Worm (Caenorhabditis elegans): ENCODE data around the gene C06C6.8.
A peak's percentile ranks its signal among the peaks of the same experiment; 100 is the strongest.

C06C6.8 gene

DNA sequence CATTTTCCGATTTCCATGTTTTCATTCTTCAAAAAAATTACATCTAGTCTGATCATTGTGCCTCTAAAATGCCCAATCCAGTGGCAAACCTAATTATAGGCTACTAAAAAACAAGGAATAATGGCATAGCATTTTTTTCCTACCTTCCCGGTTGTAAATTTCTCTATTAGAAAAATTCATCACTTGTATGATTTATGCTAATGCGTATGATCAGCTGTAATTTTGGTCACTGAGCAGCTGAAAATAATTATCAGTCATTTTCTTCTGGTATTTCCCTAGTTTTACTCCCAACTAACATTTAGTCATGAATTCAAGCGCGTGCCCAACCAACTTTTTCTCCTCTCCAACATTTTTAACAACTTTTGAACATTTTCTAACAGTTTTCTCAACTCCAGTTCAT lies 41.4 kb upstream of the C06C6.8 start, which contains the start of gene srh-186 (continued):
- no peak for TF ChIP-seq B0035.1 (tag; optimal IDR thresholded peaks at IDR 0.05)
- no peak for TF ChIP-seq aptf-2 (GFP tag; conservative IDR thresholded peaks at IDR 0.05)
- no peak for TF ChIP-seq hmg-20 (GFP tag; IDR thresholded peaks at IDR 0.05)

DNA sequence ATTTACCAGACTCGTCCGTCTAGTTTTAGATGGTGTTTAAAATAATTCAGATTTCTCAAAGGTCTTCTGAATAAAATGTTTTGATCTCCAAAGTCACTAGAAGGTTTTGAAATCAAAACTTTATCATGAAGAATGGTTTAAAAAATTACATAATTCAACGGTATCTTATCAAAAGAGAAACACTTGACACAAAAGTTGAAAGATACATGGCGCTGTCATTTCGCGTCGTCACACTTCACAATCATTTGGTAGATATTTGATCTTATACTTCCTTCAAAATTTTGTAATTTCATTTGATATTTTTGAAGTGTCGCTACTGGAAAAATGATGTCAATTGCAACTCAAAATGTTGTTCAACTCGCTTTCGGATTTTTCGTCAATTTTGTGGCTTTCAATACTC lies 39.8 kb upstream of the C06C6.8 start, which contains the start of gene F36G9.3:
Gene F36G9.3 (plus strand): TSS at position 301 of the 400 bp plus-strand sequence.
- TF ChIP-seq nhr-80 (tag; optimal IDR thresholded peaks at IDR 0.05) (no peak), K12H6.12 (tag; optimal IDR thresholded peaks at IDR 0.05) (no peak), egl-44 (GFP tag; IDR thresholded peaks at IDR 0.05) (no peak), mel-28 (tag; optimal IDR thresholded peaks at IDR 0.05; ENCODE audit: borderline replicate concordance) (no peak), dpl-1 (GFP tag; optimal IDR thresholded peaks at IDR 0.05) (no peak), F10E7.11 (tag; optimal IDR thresholded peaks at IDR 0.05) (no peak)

DNA sequence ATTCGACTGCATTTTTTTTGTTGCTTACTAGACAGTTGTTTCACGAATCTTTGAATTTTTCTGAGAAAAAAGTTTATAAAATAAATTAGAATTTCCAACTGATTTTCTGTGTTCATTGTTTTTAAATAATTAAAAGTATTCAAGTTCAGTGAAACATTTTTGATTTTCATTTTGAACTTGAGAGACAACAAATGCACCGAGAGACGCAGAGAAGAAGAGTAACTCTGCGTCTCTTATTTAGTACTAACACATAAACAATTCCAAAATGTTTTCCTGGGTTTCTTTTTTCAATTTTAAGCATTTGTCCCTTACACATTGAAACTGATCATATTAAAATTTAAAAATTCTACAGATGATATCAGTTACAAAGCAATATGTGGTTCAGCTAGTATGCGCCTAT lies 37.5 kb upstream of the C06C6.8 start:
- TF ChIP-seq B0019.2 (GFP tag; conservative IDR thresholded peaks at IDR 0.05) (no peak), hmg-1.2 (GFP tag; IDR thresholded peaks at IDR 0.05) (peak; percentile 70; the same call in 1 of the 2 replicates)

DNA sequence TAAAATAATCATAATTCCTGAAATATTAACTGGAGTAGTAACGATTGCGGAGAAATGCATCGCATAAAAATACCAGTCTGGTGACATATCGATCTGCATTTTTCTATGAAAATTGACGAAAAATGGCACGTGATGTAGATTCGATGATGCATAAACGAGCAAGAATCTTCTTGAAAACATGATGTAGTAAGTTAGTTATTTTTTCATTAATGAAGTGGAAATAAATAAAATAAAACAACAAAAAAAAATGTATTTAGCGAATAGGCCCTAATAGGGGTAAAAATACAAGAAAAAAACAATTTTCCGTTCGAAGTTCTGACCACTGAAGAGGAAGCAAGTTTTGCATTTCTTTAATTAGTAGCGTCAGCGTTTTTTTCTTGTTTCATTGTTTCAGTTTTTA lies 31.8 kb upstream of the C06C6.8 start, which contains the start of gene sri-2:
Gene sri-2 (minus strand): TSS at position 101 of the 400 bp plus-strand sequence.
- TF ChIP-seq lin-26 (GFP tag; IDR thresholded peaks at IDR 0.05) (no peak), mxl-1 (tag; optimal IDR thresholded peaks at IDR 0.05) (no peak), madf-8 (GFP tag; conservative IDR thresholded peaks at IDR 0.05) (no peak), ets-4 (GFP tag; optimal IDR thresholded peaks at IDR 0.05) (no peak), ceh-91 (GFP tag; IDR thresholded peaks at IDR 0.05) (no peak), ztf-22 (GFP tag; optimal IDR thresholded peaks at IDR 0.05) (no peak), lsl-1 (GFP tag; optimal IDR thresholded peaks at IDR 0.05) (no peak), attf-6 (GFP tag; IDR thresholded peaks at IDR 0.05) (no peak), mcd-1 (GFP tag; IDR thresholded peaks at IDR 0.05) (no peak), F39B2.1 (GFP tag; IDR thresholded peaks at IDR 0.05) (no peak), cebp-1 (GFP tag; IDR thresholded peaks at IDR 0.05) (no peak), cebp-1 (tag; optimal IDR thresholded peaks at IDR 0.05) (no peak), atf-7 (tag; optimal IDR thresholded peaks at IDR 0.05) (no peak), nfyb-1 (GFP tag; IDR thresholded peaks at IDR 0.05) (no peak), tbx-9 (tag; optimal IDR thresholded peaks at IDR 0.05; ENCODE audit: borderline replicate concordance) (no peak), dox-1 (GFP tag; IDR thresholded peaks at IDR 0.05) (no peak), unc-130 (GFP tag; optimal IDR thresholded peaks at IDR 0.05) (no peak), F52B5.7 (tag; optimal IDR thresholded peaks at IDR 0.05) (no peak), sdz-38 (tag; optimal IDR thresholded peaks at IDR 0.05) (no peak)

DNA sequence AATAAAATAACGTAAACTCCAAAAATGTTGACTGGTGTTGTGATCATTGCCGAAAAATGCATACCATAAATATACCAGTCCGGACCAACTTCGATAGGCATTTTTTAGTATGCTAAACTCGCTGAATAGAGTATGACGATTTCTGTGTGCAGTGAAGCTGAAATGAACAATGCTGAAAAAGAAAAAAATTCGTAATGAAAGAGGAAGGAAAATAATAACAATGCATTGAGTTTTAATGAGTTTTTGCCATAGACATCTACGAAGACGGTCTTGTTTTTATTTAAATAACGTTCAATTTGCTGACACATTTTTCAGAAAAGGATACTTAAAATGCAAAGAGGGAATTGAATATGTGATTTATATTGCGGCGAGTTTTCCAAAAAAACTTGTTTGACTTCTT lies 29.4 kb upstream of the C06C6.8 start, which contains the start of gene sri-1:
Gene sri-1 (minus strand): TSS at position 101 of the 400 bp plus-strand sequence.
- TF ChIP-seq F57A8.1 (GFP tag; optimal IDR thresholded peaks at IDR 0.05), result no peak
- TF ChIP-seq hsf-1 (GFP tag; IDR thresholded peaks at IDR 0.05), result no peak
- no peak for TF ChIP-seq efl-1 (GFP tag; optimal IDR thresholded peaks at IDR 0.05)
- no peak for TF ChIP-seq tbx-9 (tag; optimal IDR thresholded peaks at IDR 0.05; ENCODE audit: borderline replicate concordance)
- no peak for TF ChIP-seq zfh-2 (GFP tag; conservative IDR thresholded peaks at IDR 0.05)
- no peak for TF ChIP-seq F22D6.2 (tag; optimal IDR thresholded peaks at IDR 0.05)
- TF ChIP-seq B0019.2 (GFP tag; conservative IDR thresholded peaks at IDR 0.05), result no peak
- no peak for TF ChIP-seq D2030.7 (GFP tag; IDR thresholded peaks at IDR 0.05)
- TF ChIP-seq lin-35 (GFP tag; optimal IDR thresholded peaks at IDR 0.05), result no peak
- no peak for TF ChIP-seq madf-10 (tag; optimal IDR thresholded peaks at IDR 0.05)
- TF ChIP-seq attf-6 (GFP tag; IDR thresholded peaks at IDR 0.05), result no peak
- no peak for TF ChIP-seq nhr-179 (tag; optimal IDR thresholded peaks at IDR 0.05)
- no peak for TF ChIP-seq cebp-1 (GFP tag; IDR thresholded peaks at IDR 0.05)
- TF ChIP-seq cebp-1 (tag; optimal IDR thresholded peaks at IDR 0.05), result no peak
- no peak for TF ChIP-seq madf-6 (GFP tag; IDR thresholded peaks at IDR 0.05)
- no peak for TF ChIP-seq ceh-27 (GFP tag; optimal IDR thresholded peaks at IDR 0.05)
- no peak for TF ChIP-seq tlf-1 (GFP tag; optimal IDR thresholded peaks at IDR 0.05)
- no peak for TF ChIP-seq ets-4 (GFP tag; optimal IDR thresholded peaks at IDR 0.05)
- no peak for TF ChIP-seq bed-1 (GFP tag; IDR thresholded peaks at IDR 0.05)
- no peak for TF ChIP-seq Y67H2A.10 (GFP tag; conservative IDR thresholded peaks at IDR 0.05)

All from whole organism, young adult.